Worm (Caenorhabditis elegans) whole organism, L4 larva: ENCODE results near the gene srbc-38.

Source experiments
- F10B5.3 ChIP-seq: sonication (generic microtip); optimal IDR thresholded peaks from 2 replicates; lab custom pipeline; 2016; ENCODE audit warnings: mild to moderate bottlenecking, missing genetic modification characterization, missing compliant biosample characterization
- F26F4.8 ChIP-seq: fragments of 200-800 bp; sonication (Bioruptor generic); conservative IDR thresholded peaks from 2 replicates; pipeline ENCODE4 v1.3.6; 2022; ENCODE audit warnings: missing genetic modification characterization, missing compliant biosample characterization
- F44E2.7 ChIP-seq: fragments of 200-800 bp; sonication (Bioruptor generic); IDR thresholded peaks from 2 replicates; pipeline ENCODE4 v2.1.2; 2022; ENCODE audit warnings: missing genetic modification characterization, missing compliant biosample characterization
- Y48G9A.11 ChIP-seq: fragments of 200-800 bp; sonication (Bioruptor generic); IDR thresholded peaks from 2 replicates; pipeline ENCODE4 v1.3.6; 2022; ENCODE audit warnings: missing genetic modification reagents, missing genetic modification characterization, missing compliant biosample characterization
- Y75B8A.6 ChIP-seq: fragments of 200-800 bp; sonication (Bioruptor generic); IDR thresholded peaks from 2 replicates; pipeline ENCODE4 v1.3.6; 2022; ENCODE audit warnings: missing genetic modification reagents, missing genetic modification characterization, missing compliant biosample characterization
- ZK546.5 ChIP-seq, 2 experiments: sonication (generic microtip); optimal IDR thresholded peaks; 2 replicates each; lab custom pipeline; 2017; ENCODE audit warnings: missing biosample characterization in 2 of 2, missing genetic modification characterization in 2 of 2
- aly-2 ChIP-seq: sonication (generic microtip); optimal IDR thresholded peaks from 2 replicates; lab custom pipeline; 2018; ENCODE audit warnings: missing biosample characterization, missing genetic modification characterization
- arid-1 ChIP-seq: fragments of 200-800 bp; sonication (Bioruptor generic); conservative IDR thresholded peaks from 2 replicates; pipeline ENCODE4 v1.3.6; 2022; ENCODE audit warnings: missing genetic modification reagents, missing genetic modification characterization, missing compliant biosample characterization
- ceh-20 ChIP-seq: fragments of 200-800 bp; sonication (Bioruptor generic); IDR thresholded peaks from 2 replicates; pipeline ENCODE4 v1.3.6; 2022; ENCODE audit warnings: missing genetic modification reagents, missing genetic modification characterization, missing compliant biosample characterization
- ceh-44 ChIP-seq: fragments of 200-800 bp; sonication (Bioruptor generic); IDR thresholded peaks from 2 replicates; pipeline ENCODE4 v1.3.6; 2022; ENCODE audit warnings: missing genetic modification reagents, missing genetic modification characterization, missing compliant biosample characterization
- ceh-82 ChIP-seq: sonication (generic microtip); optimal IDR thresholded peaks from 2 replicates; lab custom pipeline; 2017; ENCODE audit warnings: missing biosample characterization, missing genetic modification characterization
- ces-1 ChIP-seq: fragments of 150-350 bp; sonication (generic microtip); optimal IDR thresholded peaks from 4 replicates; lab custom pipeline; 2014; ENCODE audit warnings: missing biosample characterization, missing genetic modification reagents, missing genetic modification characterization
- cey-2 ChIP-seq: sonication (generic microtip); optimal IDR thresholded peaks from 3 replicates; lab custom pipeline; 2017; ENCODE audit warnings: missing genetic modification characterization, mild to moderate bottlenecking, missing compliant biosample characterization, antibody characterized with exemption, borderline replicate concordance; ENCODE audit not compliant: insufficient read depth
- daf-19 ChIP-seq: fragments of 200-800 bp; sonication (Bioruptor generic); conservative IDR thresholded peaks from 2 replicates; pipeline ENCODE4 v1.3.6; 2022; ENCODE audit warnings: missing genetic modification characterization, missing compliant biosample characterization
- dmd-8 ChIP-seq: fragments of 200-800 bp; sonication (Bioruptor generic); IDR thresholded peaks from 2 replicates; pipeline ENCODE4 v1.3.6; 2022; ENCODE audit warnings: missing genetic modification characterization, missing compliant biosample characterization
- fkh-10 ChIP-seq: fragments of 150-350 bp; optimal IDR thresholded peaks from 2 replicates; lab custom pipeline; 2014; ENCODE audit warnings: missing biosample characterization, missing genetic modification reagents, missing genetic modification characterization
- fos-1 ChIP-seq: fragments of 150-350 bp; optimal IDR thresholded peaks from 2 replicates; lab custom pipeline; 2014; ENCODE audit warnings: missing biosample characterization, missing genetic modification characterization
- hlh-30 ChIP-seq: sonication (generic microtip); optimal IDR thresholded peaks from 2 replicates; lab custom pipeline; 2017; ENCODE audit warnings: antibody characterized with exemption, mild to moderate bottlenecking, missing genetic modification characterization, missing compliant biosample characterization; ENCODE audit not compliant: insufficient read depth
- hmg-1.1 ChIP-seq: fragments of 200-800 bp; sonication (Bioruptor generic); IDR thresholded peaks from 2 replicates; pipeline ENCODE4 v1.3.6; 2022; ENCODE audit warnings: missing genetic modification reagents, missing genetic modification characterization, missing compliant biosample characterization
- jun-1 ChIP-seq: fragments of 150-350 bp; optimal IDR thresholded peaks from 2 replicates; lab custom pipeline; 2014; ENCODE audit warnings: missing biosample characterization, missing genetic modification reagents, missing genetic modification characterization
- lim-7 ChIP-seq: fragments of 200-800 bp; sonication (Bioruptor generic); IDR thresholded peaks from 2 replicates; pipeline ENCODE4 v1.3.6; 2022; ENCODE audit warnings: missing genetic modification characterization, missing compliant biosample characterization
- lin-13 ChIP-seq: fragments of 150-350 bp; optimal IDR thresholded peaks from 2 replicates; lab custom pipeline; 2014; ENCODE audit warnings: missing biosample characterization, missing genetic modification reagents, missing genetic modification characterization
- lin-38 ChIP-seq: fragments of 200-800 bp; sonication (Bioruptor generic); IDR thresholded peaks from 2 replicates; pipeline ENCODE4 v1.3.6; 2022; ENCODE audit warnings: missing genetic modification reagents, missing genetic modification characterization, missing compliant biosample characterization
- lin-39 ChIP-seq: fragments of 150-350 bp; optimal IDR thresholded peaks from 2 replicates; lab custom pipeline; 2014; ENCODE audit warnings: missing biosample characterization, missing genetic modification reagents, missing genetic modification characterization
- lir-3 ChIP-seq: sonication (generic microtip); optimal IDR thresholded peaks from 2 replicates; lab custom pipeline; 2016; ENCODE audit warnings: mild to moderate bottlenecking, missing genetic modification characterization, missing compliant biosample characterization
- lsy-2 ChIP-seq, 2 experiments: fragments of 150-350 bp in 1 of 2; sonication (generic microtip) in 1 of 2; optimal IDR thresholded peaks; 2 replicates each; lab custom pipeline; 2014 to 2017; ENCODE audit warnings: missing biosample characterization in 2 of 2, missing genetic modification characterization in 2 of 2
- madf-5 ChIP-seq, 2 experiments: fragments of 200-800 bp; sonication (Bioruptor generic); IDR thresholded peaks; 2 replicates each; pipeline ENCODE4 v1.3.6; 2022; ENCODE audit warnings: missing compliant biosample characterization in 2 of 2, missing genetic modification characterization in 2 of 2
- mdl-1 ChIP-seq, 2 experiments: fragments of 150-350 bp in 1 of 2; sonication (generic microtip) in 1 of 2; optimal IDR thresholded peaks; 2 replicates each; lab custom pipeline; 2014 to 2017; ENCODE audit warnings: missing biosample characterization in 2 of 2, missing genetic modification characterization in 2 of 2
- mes-2 ChIP-seq: sonication (generic microtip); optimal IDR thresholded peaks from 2 replicates; lab custom pipeline; 2016; ENCODE audit warnings: missing genotype, mild to moderate bottlenecking, missing genetic modification characterization, missing compliant biosample characterization; ENCODE audit not compliant: poor library complexity, severe bottlenecking
- nhr-10 ChIP-seq: fragments of 150-350 bp; optimal IDR thresholded peaks from 2 replicates; lab custom pipeline; 2014; ENCODE audit warnings: missing biosample characterization, missing genetic modification characterization
- nhr-102 ChIP-seq: sonication (generic microtip); optimal IDR thresholded peaks from 2 replicates; lab custom pipeline; 2016; ENCODE audit warnings: mild to moderate bottlenecking, missing genetic modification characterization, moderate library complexity, missing compliant biosample characterization
- nhr-111 ChIP-seq: fragments of 200-800 bp; sonication (Bioruptor generic); optimal IDR thresholded peaks from 2 replicates; lab custom pipeline; 2018; ENCODE audit warnings: mild to moderate bottlenecking, missing genetic modification characterization, missing compliant biosample characterization
- nhr-42 ChIP-seq: fragments of 200-800 bp; sonication (Bioruptor generic); IDR thresholded peaks from 2 replicates; pipeline ENCODE4 v1.3.6; 2022; ENCODE audit warnings: missing genetic modification characterization, missing compliant biosample characterization
- nhr-6 ChIP-seq: fragments of 150-350 bp; optimal IDR thresholded peaks from 2 replicates; lab custom pipeline; 2014; ENCODE audit warnings: missing biosample characterization, missing genetic modification characterization
- nhr-76 ChIP-seq: fragments of 150-350 bp; optimal IDR thresholded peaks from 2 replicates; lab custom pipeline; 2014; ENCODE audit warnings: missing biosample characterization, missing genetic modification characterization
- sdz-12 ChIP-seq: fragments of 200-800 bp; sonication (Bioruptor generic); optimal IDR thresholded peaks from 2 replicates; lab custom pipeline; 2018; ENCODE audit warnings: mild to moderate bottlenecking, missing genetic modification characterization, missing compliant biosample characterization
- snpc-4 ChIP-seq: fragments of 150-350 bp; optimal IDR thresholded peaks from 2 replicates; lab custom pipeline; 2014; ENCODE audit warnings: missing biosample characterization, missing genetic modification characterization
- spr-1 ChIP-seq: sonication (generic microtip); optimal IDR thresholded peaks from 2 replicates; lab custom pipeline; 2016; ENCODE audit warnings: mild to moderate bottlenecking, missing genetic modification characterization, missing compliant biosample characterization
- spr-3 ChIP-seq: fragments of 200-800 bp; sonication (Bioruptor generic); optimal IDR thresholded peaks from 2 replicates; lab custom pipeline; 2018; ENCODE audit warnings: mild to moderate bottlenecking, missing genetic modification characterization, missing compliant biosample characterization
- unc-130 ChIP-seq: sonication (generic microtip); optimal IDR thresholded peaks from 2 replicates; lab custom pipeline; 2016; ENCODE audit warnings: missing genetic modification reagents, missing genetic modification characterization, missing compliant biosample characterization
- unc-39 ChIP-seq: sonication (generic microtip); optimal IDR thresholded peaks from 2 replicates; lab custom pipeline; 2017; ENCODE audit warnings: missing biosample characterization, missing genetic modification characterization
- vab-7 ChIP-seq: fragments of 200-800 bp; sonication (Bioruptor generic); IDR thresholded peaks from 2 replicates; pipeline ENCODE4 v1.3.6; 2022; ENCODE audit warnings: missing genetic modification reagents, missing genetic modification characterization, missing compliant biosample characterization
- zfp-2 ChIP-seq: sonication (generic microtip); optimal IDR thresholded peaks from 2 replicates; lab custom pipeline; 2016; ENCODE audit warnings: mild to moderate bottlenecking, missing genetic modification characterization, missing compliant biosample characterization
- zfp-3 ChIP-seq: fragments of 200-800 bp; sonication (Bioruptor generic); conservative IDR thresholded peaks from 2 replicates; pipeline ENCODE4 v1.3.6; 2022; ENCODE audit warnings: missing genetic modification reagents, missing genetic modification characterization, missing compliant biosample characterization

srbc-38 gene

DNA sequence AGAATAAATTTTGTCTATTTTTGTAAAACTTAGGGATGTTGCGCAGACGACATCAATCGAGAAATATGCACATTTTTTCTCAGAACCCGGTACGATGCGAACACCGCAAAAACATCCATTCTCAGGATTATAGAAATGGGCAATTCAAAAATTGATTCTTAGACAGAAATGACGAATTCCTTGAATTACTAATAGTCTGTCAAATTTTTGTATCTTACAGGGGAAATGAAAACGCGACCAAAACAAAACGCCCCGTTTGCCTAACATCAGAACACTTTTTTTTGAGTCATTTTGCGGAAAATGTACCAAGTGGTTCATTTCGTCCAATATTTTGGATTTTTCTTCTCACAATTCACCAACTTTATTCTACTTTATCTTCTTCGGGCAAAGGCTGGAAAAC lies 36.3 kb downstream of the srbc-38 start, which contains the start of gene str-134:
Gene str-134, plus strand, starts transcription at position 301 of the 400 bp plus-strand sequence.
- TF ChIP-seq ces-1 (GFP tag; lab: Kevin White, UChicago) = no peak
- no peak for TF ChIP-seq ceh-20 (GFP tag; lab: Robert Waterston, UW)

DNA sequence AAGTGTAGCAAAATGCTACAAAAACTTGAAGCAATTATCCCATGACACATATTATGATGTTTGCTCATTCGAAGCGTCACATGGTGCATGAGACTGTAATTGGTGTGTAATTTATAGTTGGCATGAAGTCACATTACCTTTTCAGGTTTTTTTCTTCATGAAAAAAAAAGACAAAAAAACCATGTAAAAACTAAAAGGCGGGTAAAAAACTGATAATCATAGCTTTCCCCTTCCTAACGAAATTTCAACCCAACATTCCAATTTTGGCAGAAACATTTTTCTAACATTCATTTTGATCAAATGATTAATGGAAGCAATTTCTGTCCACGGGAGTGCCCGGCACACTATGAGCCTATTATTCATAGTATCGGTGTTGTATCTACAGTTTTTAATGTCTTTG lies 41.0 kb downstream of the srbc-38 start, which contains the start of gene sri-4:
Gene sri-4, plus strand, starts transcription at position 301 of the 400 bp plus-strand sequence.
- TF ChIP-seq nhr-10 (tag; lab: Kevin White, UChicago) (no peak), spr-1 (tag; lab: Kevin White, UChicago) (no peak), mdl-1 (tag; optimal IDR thresholded peaks at IDR 0.05; lab: Kevin White, UChicago) (no peak), lin-38 (GFP tag; lab: Robert Waterston, UW) (no peak), nhr-102 (tag; lab: Kevin White, UChicago) (no peak), Y48G9A.11 (GFP tag; lab: Robert Waterston, UW) (no peak), lin-39 (tag; lab: Kevin White, UChicago) (no peak), mes-2 (no peak), lir-3 (tag; lab: Kevin White, UChicago) (no peak), ceh-82 (no peak), aly-2 (tag; lab: Kevin White, UChicago) (no peak), nhr-6 (tag; lab: Kevin White, UChicago) (no peak), Y75B8A.6 (no peak), zfp-2 (no peak), F10B5.3 (tag; lab: Kevin White, UChicago) (no peak), sdz-12 (GFP tag; lab: Kevin White, UChicago) (no peak), nhr-76 (tag; lab: Kevin White, UChicago) (no peak), unc-39 (no peak)

DNA sequence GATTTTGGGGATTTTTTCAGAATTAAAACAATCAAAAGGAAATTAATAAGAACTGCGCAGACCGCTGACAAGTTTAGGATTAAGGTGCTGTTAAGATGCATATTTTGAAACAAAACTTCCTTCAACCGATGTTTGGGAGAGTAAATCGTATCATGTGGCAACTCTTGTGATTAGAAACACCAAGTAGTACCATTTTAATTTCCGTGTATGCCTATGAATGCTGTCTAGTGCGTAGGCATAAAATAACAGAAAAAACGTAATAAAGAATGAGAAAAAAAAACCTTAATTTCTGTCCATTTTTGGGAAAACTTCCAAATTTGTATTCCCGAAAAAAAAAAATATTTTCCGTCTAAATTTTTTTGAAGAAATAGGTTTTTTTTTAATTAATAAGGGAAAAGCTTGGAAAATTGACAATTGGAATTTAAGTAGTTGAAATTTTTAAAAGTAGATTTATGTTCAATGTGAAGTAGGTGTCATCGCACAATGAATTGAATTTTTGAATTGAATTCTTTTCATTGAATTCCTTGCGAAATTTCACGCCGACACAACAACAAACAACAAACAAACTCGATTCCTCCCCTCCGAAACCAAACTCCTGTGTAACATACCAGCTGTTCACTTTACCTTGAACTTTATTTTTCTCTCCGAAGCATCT lies 45.8 kb downstream of the srbc-38 start, which contains the start of the genes str-262 and srp-1:
Gene str-262, minus strand, starts transcription at position 101 of the 655 bp plus-strand sequence.
Gene srp-1, plus strand, starts transcription at position 605 of the 655 bp plus-strand sequence.
- no peak for TF ChIP-seq madf-5 (GFP tag; IDR thresholded peaks at IDR 0.05; lab: Robert Waterston, UW)
- TF ChIP-seq dmd-8 (GFP tag; lab: Robert Waterston, UW) = no peak
- no peak for TF ChIP-seq F44E2.7 (GFP tag; lab: Robert Waterston, UW)
- no peak for TF ChIP-seq F26F4.8 (GFP tag; lab: Robert Waterston, UW)
- no peak for TF ChIP-seq unc-130 (GFP tag; lab: Kevin White, UChicago)
- no peak for TF ChIP-seq Y75B8A.6
- TF ChIP-seq ceh-44 = no peak
- TF ChIP-seq spr-3 = no peak
- no peak for TF ChIP-seq fos-1 (tag; lab: Kevin White, UChicago)
- no peak for TF ChIP-seq zfp-3
- no peak for TF ChIP-seq vab-7 (GFP tag; lab: Robert Waterston, UW)

DNA sequence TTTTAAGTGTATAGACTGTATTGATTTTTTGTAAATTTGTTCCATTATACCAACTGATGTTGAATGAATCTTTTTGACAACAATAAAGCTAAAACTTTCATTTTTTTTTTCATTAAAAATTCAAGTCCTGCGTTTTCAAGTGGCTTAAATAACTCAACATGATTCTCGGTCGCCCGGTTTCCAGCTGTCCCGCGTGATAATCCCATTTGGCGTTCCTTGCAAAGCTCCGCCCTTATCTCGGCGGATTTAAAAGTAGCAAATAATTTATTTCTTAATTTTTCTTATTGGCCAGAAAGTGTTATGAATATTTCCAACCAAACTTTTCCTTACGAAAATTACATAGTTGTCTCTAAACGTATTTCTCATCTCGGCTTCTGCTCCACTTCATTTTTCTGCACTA lies 49.2 kb downstream of the srbc-38 start, which contains the start of gene str-20:
Gene str-20, plus strand, starts transcription at position 301 of the 400 bp plus-strand sequence.
- TF ChIP-seq nhr-6 (tag; lab: Kevin White, UChicago) = no peak
- no peak for TF ChIP-seq jun-1 (tag; lab: Kevin White, UChicago)
- no peak for TF ChIP-seq ZK546.5 (tag; optimal IDR thresholded peaks at IDR 0.05; lab: Kevin White, UChicago)
- TF ChIP-seq nhr-102 (tag; lab: Kevin White, UChicago) = no peak
- TF ChIP-seq nhr-111 (GFP tag; lab: Kevin White, UChicago) = no peak
- no peak for TF ChIP-seq lsy-2 (tag; optimal IDR thresholded peaks at IDR 0.05; lab: Kevin White, UChicago)
- TF ChIP-seq hlh-30 (tag; lab: Kevin White, UChicago) = no peak
- no peak for TF ChIP-seq lim-7 (GFP tag; lab: Robert Waterston, UW)
- TF ChIP-seq snpc-4 = no peak
- TF ChIP-seq lin-39 (tag; lab: Kevin White, UChicago) = no peak
- no peak for TF ChIP-seq nhr-42
- TF ChIP-seq hmg-1.1 = no peak
- no peak for TF ChIP-seq unc-39
- TF ChIP-seq fkh-10 = no peak
- no peak for TF ChIP-seq lin-13 (GFP tag; lab: Kevin White, UChicago)
- TF ChIP-seq arid-1 = no peak
- no peak for TF ChIP-seq daf-19 (GFP tag; lab: Robert Waterston, UW)
- TF ChIP-seq cey-2 (tag; lab: Kevin White, UChicago) = no peak
